Worm (Caenorhabditis elegans) whole organism, midembryonic: Measurements from ENCODE around the gene ima-3.

ENCODE experiments used
- T22C8.4 ChIP-seq: fragments of 200-800 bp; sonication (Bioruptor generic); IDR thresholded peaks from 2 replicates; pipeline ENCODE4 v1.3.6; 2022; ENCODE audit warnings: missing genetic modification characterization, missing compliant biosample characterization
- cog-1 ChIP-seq: sonication (generic microtip); optimal IDR thresholded peaks from 2 replicates; lab custom pipeline; 2016; ENCODE audit warnings: missing genetic modification characterization, missing compliant biosample characterization
- flt-1 ChIP-seq: fragments of 200-800 bp; sonication (Bioruptor generic); IDR thresholded peaks from 2 replicates; pipeline ENCODE4 v1.3.6; 2022; ENCODE audit warnings: missing genetic modification characterization, missing compliant biosample characterization
- klf-2 ChIP-seq: fragments of 200-800 bp; sonication (Bioruptor generic); conservative IDR thresholded peaks from 2 replicates; pipeline ENCODE4 v1.3.6; 2022; ENCODE audit warnings: missing genetic modification reagents, missing genetic modification characterization, missing compliant biosample characterization
- med-1 ChIP-seq: sonication (generic microtip); optimal IDR thresholded peaks from 2 replicates; lab custom pipeline; 2017; ENCODE audit warnings: missing genetic modification characterization, mild to moderate bottlenecking, missing compliant biosample characterization, antibody characterized with exemption, missing genetic modification reagents; ENCODE audit not compliant: insufficient read depth
- ref-1 ChIP-seq: fragments of 200-800 bp; sonication (Bioruptor generic); conservative IDR thresholded peaks from 2 replicates; pipeline ENCODE4 v1.3.6; 2022; ENCODE audit warnings: missing genetic modification reagents, missing genetic modification characterization, missing compliant biosample characterization
- tab-1 ChIP-seq: fragments of 200-800 bp; sonication (Bioruptor generic); IDR thresholded peaks from 2 replicates; pipeline ENCODE4 v1.3.6; 2022; ENCODE audit warnings: missing genetic modification characterization, missing compliant biosample characterization
- ztf-23 ChIP-seq: fragments of 200-800 bp; sonication (Bioruptor generic); IDR thresholded peaks from 2 replicates; pipeline ENCODE4 v1.3.6; 2022; ENCODE audit warnings: missing genetic modification reagents, missing genetic modification characterization, missing compliant biosample characterization
- ztf-29 ChIP-seq: fragments of 200-800 bp; sonication (Bioruptor generic); IDR thresholded peaks from 2 replicates; pipeline ENCODE4 v1.3.6; 2022; ENCODE audit warnings: missing genetic modification reagents, missing genetic modification characterization, missing compliant biosample characterization

Gene ima-3

ce11 chrIV:7520841-7521240 is 40.6 kb downstream of the ima-3 start:
- TF ChIP-seq cog-1 (no peak), T22C8.4 (no peak), tab-1 (GFP tag; lab: Robert Waterston, UW) (no peak), flt-1 (GFP tag; lab: Robert Waterston, UW) (no peak), ztf-29 (GFP tag; lab: Robert Waterston, UW) (no peak), ref-1 (GFP tag; lab: Robert Waterston, UW) (no peak), klf-2 (GFP tag; lab: Robert Waterston, UW) (no peak), med-1 (GFP tag; lab: Kevin White, UChicago) (no peak), ztf-23 (GFP tag; lab: Robert Waterston, UW) (no peak)

ce11 chrIV:7520258-7520657 is 41.2 kb downstream of the ima-3 start:
- TF ChIP-seq ztf-29 (GFP tag; lab: Robert Waterston, UW) (no peak), flt-1 (GFP tag; lab: Robert Waterston, UW) (no peak), tab-1 (GFP tag; lab: Robert Waterston, UW) (no peak), ref-1 (GFP tag; lab: Robert Waterston, UW) (no peak), cog-1 (no peak), med-1 (GFP tag; lab: Kevin White, UChicago) (no peak), klf-2 (GFP tag; lab: Robert Waterston, UW) (no peak), T22C8.4 (no peak), ztf-23 (GFP tag; lab: Robert Waterston, UW) (no peak)

ce11 chrIV:7516167-7516566 is 45.3 kb downstream of the ima-3 start, which contains the start of the genes R05G6.9 and R05G6.3:
TSS of gene R05G6.9 (minus strand) at chrIV:7516267.
TSS of gene R05G6.3 (plus strand) at chrIV:7516552.
- TF ChIP-seq tab-1 (GFP tag; lab: Robert Waterston, UW): no peak
- no peak for TF ChIP-seq ztf-23 (GFP tag; lab: Robert Waterston, UW)
- TF ChIP-seq ref-1 (GFP tag; lab: Robert Waterston, UW): no peak
- no peak for TF ChIP-seq med-1 (GFP tag; lab: Kevin White, UChicago)
- no peak for TF ChIP-seq cog-1
- no peak for TF ChIP-seq ztf-29 (GFP tag; lab: Robert Waterston, UW)
- no peak for TF ChIP-seq flt-1 (GFP tag; lab: Robert Waterston, UW)
- TF ChIP-seq T22C8.4: no peak
- no peak for TF ChIP-seq klf-2 (GFP tag; lab: Robert Waterston, UW)

ce11 chrIV:7512617-7513233 is 48.7 kb downstream of the ima-3 start, which contains the start of the genes plc-4 and R05G6.4:
TSS of gene plc-4 (minus strand) at chrIV:7512667.
TSS of gene R05G6.4 (plus strand) at chrIV:7513233.
- TF ChIP-seq ztf-23 (GFP tag; lab: Robert Waterston, UW) (no peak), klf-2 (GFP tag; lab: Robert Waterston, UW) (no peak), cog-1 (no peak), ref-1 (GFP tag; lab: Robert Waterston, UW) (no peak), ztf-29 (GFP tag; lab: Robert Waterston, UW) (no peak), tab-1 (GFP tag; lab: Robert Waterston, UW) (no peak), med-1 (GFP tag; lab: Kevin White, UChicago) (no peak), T22C8.4 (no peak), flt-1 (GFP tag; lab: Robert Waterston, UW) (no peak)

ce11 chrIV:7510829-7511228 is 50.6 kb downstream of the ima-3 start:
- TF ChIP-seq T22C8.4: no peak
- TF ChIP-seq cog-1: no peak

ce11 chrIV:7508850-7509249 is 52.6 kb downstream of the ima-3 start:
- TF ChIP-seq flt-1 (GFP tag; lab: Robert Waterston, UW) (no peak), klf-2 (GFP tag; lab: Robert Waterston, UW) (no peak), ref-1 (GFP tag; lab: Robert Waterston, UW) (no peak), tab-1 (GFP tag; lab: Robert Waterston, UW) (no peak), ztf-23 (GFP tag; lab: Robert Waterston, UW) (no peak), med-1 (GFP tag; lab: Kevin White, UChicago) (no peak), cog-1 (no peak), T22C8.4 (no peak), ztf-29 (GFP tag; lab: Robert Waterston, UW) (no peak)
